Fruit fly (Drosophila melanogaster) whole organism, embryonic: ENCODE results near the gene Sgp.
A peak's percentile ranks its signal among the peaks of the same experiment; 100 is the strongest.

ENCODE experiments used
- CG10267 ChIP-seq: fragments of 200-800 bp; sonication (Bioruptor generic); optimal IDR thresholded peaks from 2 replicates; lab custom pipeline; 2018; ENCODE audit warnings: missing biosample characterization, mild to moderate bottlenecking, missing genetic modification characterization, moderate library complexity
- CG1233 ChIP-seq: fragments of 200-800 bp; sonication (Bioruptor generic); optimal IDR thresholded peaks from 4 replicates; lab custom pipeline; 2018; ENCODE audit warnings: missing biosample characterization, mild to moderate bottlenecking, missing genetic modification characterization
- CG12769 ChIP-seq: fragments of 200-800 bp; sonication (Bioruptor generic); optimal IDR thresholded peaks from 2 replicates; lab custom pipeline; 2019; ENCODE audit warnings: missing biosample characterization, mild to moderate bottlenecking, missing genetic modification characterization, moderate library complexity
- CG14965 ChIP-seq: fragments of 200-800 bp; sonication (Bioruptor generic); optimal IDR thresholded peaks from 2 replicates; lab custom pipeline; 2016; ENCODE audit warnings: missing biosample characterization, missing genetic modification characterization, borderline replicate concordance
- CG17612 ChIP-seq: fragments of 200-800 bp; sonication (Bioruptor generic); IDR thresholded peaks from 2 replicates; pipeline ENCODE4 v1.3.6; 2022; ENCODE audit warnings: missing biosample characterization, missing genetic modification characterization
- CG18262 ChIP-seq: fragments of 200-800 bp; optimal IDR thresholded peaks from 3 replicates; lab custom pipeline; 2019; ENCODE audit warnings: missing biosample characterization, mild to moderate bottlenecking, missing genetic modification characterization, moderate library complexity
- CG18619 ChIP-seq: fragments of 200-800 bp; sonication (Bioruptor generic); optimal IDR thresholded peaks from 3 replicates; lab custom pipeline; 2017; ENCODE audit warnings: missing biosample characterization, mild to moderate bottlenecking, missing genetic modification characterization
- CG2199 ChIP-seq: fragments of 200-800 bp; sonication (Bioruptor generic); IDR thresholded peaks from 3 replicates; pipeline ENCODE4 v1.3.6; 2022; ENCODE audit warnings: missing biosample characterization, missing genetic modification characterization
- CG2875 ChIP-seq: fragments of 200-800 bp; sonication (Bioruptor generic); optimal IDR thresholded peaks from 2 replicates; lab custom pipeline; 2017; ENCODE audit warnings: missing biosample characterization, mild to moderate bottlenecking, missing genetic modification characterization, missing genetic modification reagents
- CG34224 ChIP-seq: fragments of 200-800 bp; sonication (Bioruptor generic); IDR thresholded peaks from 3 replicates; pipeline ENCODE4 v1.3.6; 2022; ENCODE audit warnings: missing biosample characterization, missing genetic modification characterization; ENCODE audit not compliant: partially characterized antibody
- CG42726 ChIP-seq: fragments of 200-800 bp; sonication (Bioruptor generic); IDR thresholded peaks from 2 replicates; pipeline ENCODE4 v1.3.6; 2022; ENCODE audit warnings: missing biosample characterization, missing genetic modification characterization; ENCODE audit not compliant: partially characterized antibody
- CG9215 ChIP-seq: fragments of 200-800 bp; sonication (Bioruptor generic); IDR thresholded peaks from 2 replicates; pipeline ENCODE4 v1.3.6; 2022; ENCODE audit warnings: missing biosample characterization, missing genetic modification characterization
- CG9609 ChIP-seq: fragments of 200-800 bp; sonication (Bioruptor generic); optimal IDR thresholded peaks from 3 replicates; lab custom pipeline; 2016; ENCODE audit warnings: missing biosample characterization, missing genetic modification characterization
- D ChIP-seq, 2 experiments: fragments of 200-800 bp in 1 of 2; fragments of >200 bp in 1 of 2; sonication (Bioruptor generic) in 1 of 2; optimal IDR thresholded peaks; 2 replicates in 1 of 2; 3 replicates in 1 of 2; lab custom pipeline; 2017; ENCODE audit warnings: mild to moderate bottlenecking in 1 of 2, missing biosample characterization in 1 of 2, missing genetic modification characterization in 1 of 2, missing genetic modification reagents in 1 of 2
- D19B ChIP-seq: fragments of 200-800 bp; sonication (Bioruptor generic); optimal IDR thresholded peaks from 2 replicates; lab custom pipeline; 2017; ENCODE audit warnings: missing biosample characterization, mild to moderate bottlenecking, missing genetic modification characterization
- Dek ChIP-seq: fragments of 200-800 bp; sonication (Bioruptor generic); optimal IDR thresholded peaks from 3 replicates; lab custom pipeline; 2019; ENCODE audit warnings: missing biosample characterization, mild to moderate bottlenecking, missing genetic modification characterization, moderate library complexity
- Gug ChIP-seq: fragments of 200-800 bp; sonication (Bioruptor generic); IDR thresholded peaks from 4 replicates; pipeline ENCODE4 v1.3.6; 2022; ENCODE audit warnings: missing biosample characterization, missing genetic modification characterization
- HmgD ChIP-seq: fragments of 200-800 bp; sonication (Bioruptor generic); optimal IDR thresholded peaks from 3 replicates; lab custom pipeline; 2016; ENCODE audit warnings: missing biosample characterization, missing genetic modification characterization
- NK7.1 ChIP-seq: fragments of 200-800 bp; sonication (Bioruptor generic); optimal IDR thresholded peaks from 3 replicates; lab custom pipeline; 2016; ENCODE audit warnings: missing biosample characterization, missing genetic modification characterization
- PHDP ChIP-seq: fragments of 200-800 bp; sonication (Bioruptor generic); optimal IDR thresholded peaks from 3 replicates; lab custom pipeline; 2018; ENCODE audit warnings: missing biosample characterization, mild to moderate bottlenecking, missing genetic modification characterization, moderate library complexity
- Ravus ChIP-seq: fragments of 200-800 bp; sonication (Bioruptor generic); IDR thresholded peaks from 2 replicates; pipeline ENCODE4 v1.3.6; 2022; ENCODE audit warnings: missing biosample characterization, missing genetic modification characterization
- Rfx ChIP-seq: fragments of 200-800 bp; sonication (Bioruptor generic); IDR thresholded peaks from 2 replicates; pipeline ENCODE4 v1.3.6; 2022; ENCODE audit warnings: missing biosample characterization, missing genetic modification characterization
- abd-A ChIP-seq: fragments of 200-800 bp; sonication (Bioruptor generic); optimal IDR thresholded peaks from 3 replicates; lab custom pipeline; 2019; ENCODE audit warnings: missing biosample characterization, mild to moderate bottlenecking, missing genetic modification characterization, moderate library complexity
- aop ChIP-seq: fragments of 200-800 bp; sonication (Bioruptor generic); IDR thresholded peaks from 2 replicates; pipeline ENCODE4 v1.3.6; 2022; ENCODE audit warnings: missing biosample characterization, missing genetic modification characterization
- bcd ChIP-seq: fragments of 200-800 bp; sonication (Bioruptor generic); optimal IDR thresholded peaks from 2 replicates; lab custom pipeline; 2017; ENCODE audit warnings: missing biosample characterization, mild to moderate bottlenecking, missing genetic modification characterization
- chif ChIP-seq, 2 experiments: fragments of 200-800 bp; sonication (Bioruptor generic); optimal IDR thresholded peaks; 3 replicates each; lab custom pipeline; 2016; ENCODE audit warnings: missing biosample characterization in 2 of 2, missing genetic modification characterization in 2 of 2
- dmrt99B ChIP-seq: fragments of 200-800 bp; sonication (Bioruptor generic); optimal IDR thresholded peaks from 2 replicates; lab custom pipeline; 2018; ENCODE audit warnings: missing biosample characterization, mild to moderate bottlenecking, missing genetic modification characterization, moderate library complexity
- fd64A ChIP-seq: fragments of 200-800 bp; sonication (Bioruptor generic); optimal IDR thresholded peaks from 3 replicates; lab custom pipeline; 2018; ENCODE audit warnings: missing biosample characterization, mild to moderate bottlenecking, missing genetic modification characterization
- gt ChIP-seq: fragments of 200-800 bp; sonication (Bioruptor generic); IDR thresholded peaks from 2 replicates; pipeline ENCODE4 v1.3.6; 2022; ENCODE audit warnings: missing biosample characterization, missing genetic modification characterization
- kah ChIP-seq: fragments of 200-800 bp; sonication (Bioruptor generic); optimal IDR thresholded peaks from 2 replicates; lab custom pipeline; 2018; ENCODE audit warnings: missing biosample characterization, mild to moderate bottlenecking, missing genetic modification characterization
- mld ChIP-seq: fragments of 200-800 bp; sonication (Bioruptor generic); IDR thresholded peaks from 3 replicates; pipeline ENCODE4 v1.3.6; 2022; ENCODE audit warnings: missing biosample characterization, missing genetic modification characterization; ENCODE audit not compliant: partially characterized antibody
- nau ChIP-seq: fragments of 200-800 bp; sonication (Bioruptor generic); optimal IDR thresholded peaks from 3 replicates; lab custom pipeline; 2017; ENCODE audit warnings: missing biosample characterization, mild to moderate bottlenecking, missing genetic modification characterization, missing genetic modification reagents
- nerfin-2 ChIP-seq: fragments of 200-800 bp; sonication (Bioruptor generic); IDR thresholded peaks from 2 replicates; pipeline ENCODE4 v1.3.6; 2022; ENCODE audit warnings: missing biosample characterization, missing genetic modification characterization; ENCODE audit not compliant: partially characterized antibody
- oc ChIP-seq: fragments of 200-800 bp; sonication (Bioruptor generic); optimal IDR thresholded peaks from 2 replicates; lab custom pipeline; 2018; ENCODE audit warnings: missing biosample characterization, mild to moderate bottlenecking, missing genetic modification characterization, moderate library complexity
- org-1 ChIP-seq: fragments of 200-800 bp; sonication (Bioruptor generic); optimal IDR thresholded peaks from 2 replicates; lab custom pipeline; 2017; ENCODE audit warnings: missing biosample characterization, missing genetic modification characterization
- pnt ChIP-seq: fragments of 200-800 bp; sonication (Bioruptor generic); optimal IDR thresholded peaks from 3 replicates; lab custom pipeline; 2016; ENCODE audit warnings: missing biosample characterization, missing genetic modification characterization
- ro ChIP-seq: fragments of 200-800 bp; sonication (Bioruptor generic); IDR thresholded peaks from 2 replicates; pipeline ENCODE4 v1.3.6; 2022; ENCODE audit warnings: missing biosample characterization, missing genetic modification characterization
- run ChIP-seq: fragments of 200-800 bp; sonication (Bioruptor generic); optimal IDR thresholded peaks from 3 replicates; lab custom pipeline; 2018; ENCODE audit warnings: missing biosample characterization, mild to moderate bottlenecking, missing genetic modification characterization
- sd ChIP-seq: fragments of 200-800 bp; sonication (Bioruptor generic); optimal IDR thresholded peaks from 3 replicates; lab custom pipeline; 2018; ENCODE audit warnings: missing biosample characterization, mild to moderate bottlenecking, missing genetic modification characterization, moderate library complexity
- sens ChIP-seq: fragments of 200-800 bp; sonication (Bioruptor generic); peaks from one replicate; lab custom pipeline; 2016; ENCODE audit warnings: missing biosample characterization, missing genetic modification characterization
- shn ChIP-seq: fragments of 200-800 bp; sonication (Bioruptor generic); optimal IDR thresholded peaks from 3 replicates; lab custom pipeline; 2016; ENCODE audit warnings: missing biosample characterization, missing genetic modification characterization
- sima ChIP-seq: fragments of 200-800 bp; sonication (Bioruptor generic); optimal IDR thresholded peaks from 2 replicates; lab custom pipeline; 2016; ENCODE audit warnings: missing biosample characterization, missing genetic modification characterization
- sisA ChIP-seq: fragments of 200-800 bp; sonication (Bioruptor generic); IDR thresholded peaks from 2 replicates; pipeline ENCODE4 v1.3.6; 2022; ENCODE audit warnings: missing biosample characterization, missing genetic modification characterization
- slou ChIP-seq: fragments of 200-800 bp; sonication (Bioruptor generic); optimal IDR thresholded peaks from 3 replicates; lab custom pipeline; 2016; ENCODE audit warnings: missing biosample characterization, missing genetic modification characterization
- sob ChIP-seq: fragments of 200-800 bp; sonication (Bioruptor generic); IDR thresholded peaks from 2 replicates; pipeline ENCODE4 v1.3.6; 2022; ENCODE audit warnings: missing biosample characterization, missing genetic modification characterization
- ssp ChIP-seq: fragments of 200-800 bp; sonication (Bioruptor generic); IDR thresholded peaks from 2 replicates; pipeline ENCODE4 v1.3.6; 2022; ENCODE audit warnings: missing biosample characterization, missing genetic modification characterization
- tll ChIP-seq, 2 experiments: fragments of 200-800 bp in 1 of 2; fragments of >200 bp in 1 of 2; sonication (Bioruptor generic) in 1 of 2; optimal IDR thresholded peaks; 2 replicates each; lab custom pipeline; 2017 to 2019; ENCODE audit warnings: missing biosample characterization in 2 of 2, missing genetic modification characterization in 2 of 2, mild to moderate bottlenecking in 1 of 2, moderate library complexity in 1 of 2
- vnd ChIP-seq: fragments of 200-800 bp; sonication (Bioruptor generic); IDR thresholded peaks from 3 replicates; pipeline ENCODE4 v1.3.6; 2022; ENCODE audit warnings: missing biosample characterization, missing genetic modification characterization; ENCODE audit not compliant: partially characterized antibody
- vvl ChIP-seq: fragments of 200-800 bp; sonication (Bioruptor generic); IDR thresholded peaks from 2 replicates; pipeline ENCODE4 v1.3.6; 2022; ENCODE audit warnings: missing biosample characterization, missing genetic modification characterization
- z ChIP-seq: fragments of 200-800 bp; sonication (Bioruptor generic); IDR thresholded peaks from 3 replicates; pipeline ENCODE4 v1.3.6; 2022; ENCODE audit warnings: missing biosample characterization, missing genetic modification characterization

The Sgp gene

DNA sequence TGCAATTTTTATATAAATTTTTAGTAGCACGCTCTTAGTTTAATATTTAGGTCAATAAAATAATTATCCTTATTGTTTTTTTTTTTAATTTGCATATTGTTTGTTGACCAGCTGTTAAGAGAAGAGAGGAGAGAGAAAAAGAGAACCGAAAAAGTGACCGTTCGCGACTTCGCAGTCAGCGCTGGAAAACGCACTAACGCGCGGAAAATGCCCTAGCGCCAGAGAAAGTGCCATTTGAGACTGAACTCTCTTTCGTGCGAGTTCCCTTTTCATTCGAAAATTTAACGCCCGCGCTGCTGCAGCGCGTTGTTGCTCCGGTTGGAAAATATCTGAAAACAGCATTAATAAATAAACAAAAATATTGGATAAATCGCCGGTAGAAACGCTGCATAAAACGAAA is 23.6 kb downstream of the Sgp start (continued):
- TF ChIP-seq CG14965 (GFP tag; lab: Kevin White, UChicago): no peak
- no peak for TF ChIP-seq nau (GFP tag; lab: Kevin White, UChicago)
- TF ChIP-seq run: no peak
- no peak for TF ChIP-seq shn (GFP tag; lab: Kevin White, UChicago)
- TF ChIP-seq Dek (tag; lab: Kevin White, UChicago): peak; percentile 2
- no peak for TF ChIP-seq pnt (GFP tag; lab: Kevin White, UChicago)
- TF ChIP-seq CG18619 (GFP tag; lab: Kevin White, UChicago): no peak
- no peak for TF ChIP-seq nerfin-2 (GFP tag; lab: Robert Waterston, UW)
- TF ChIP-seq fd64A (GFP tag; lab: Kevin White, UChicago): no peak
- TF ChIP-seq org-1 (GFP tag; lab: Kevin White, UChicago): no peak
- TF ChIP-seq CG42726 (GFP tag; lab: Robert Waterston, UW): peak; percentile 47; the same call in 1 of the 2 replicates
- TF ChIP-seq sima (GFP tag; lab: Kevin White, UChicago): no peak
- peak in 1 of 2 experiments; percentile 6 for TF ChIP-seq chif (GFP tag; optimal IDR thresholded peaks at IDR 0.05; lab: Kevin White, UChicago)
- no peak for TF ChIP-seq abd-A (tag; lab: Kevin White, UChicago)
- TF ChIP-seq CG9215 (GFP tag; lab: Robert Waterston, UW): no peak
- peak; percentile 4 for TF ChIP-seq CG18262 (tag; lab: Kevin White, UChicago)
- no peak for TF ChIP-seq mld (GFP tag; lab: Robert Waterston, UW)
- no peak for TF ChIP-seq sd
- TF ChIP-seq CG2875: peak; percentile 41
- TF ChIP-seq CG17612 (GFP tag; lab: Robert Waterston, UW): no peak
- no peak for TF ChIP-seq Ravus (GFP tag; lab: Robert Waterston, UW)
- no peak for TF ChIP-seq D (optimal IDR thresholded peaks at IDR 0.05; lab: Kevin White, UChicago)
- no peak for TF ChIP-seq D (GFP tag; optimal IDR thresholded peaks at IDR 0.05; lab: Kevin White, UChicago)
- TF ChIP-seq Gug (GFP tag; lab: Robert Waterston, UW): no peak
- no peak for TF ChIP-seq ssp (GFP tag; lab: Robert Waterston, UW)
- TF ChIP-seq gt (GFP tag; lab: Robert Waterston, UW): no peak
- no peak for TF ChIP-seq CG2199 (GFP tag; lab: Robert Waterston, UW)
- TF ChIP-seq D19B (GFP tag; lab: Kevin White, UChicago): no peak
- no peak for TF ChIP-seq bcd (GFP tag; lab: Kevin White, UChicago)
- peak; percentile 34; the same call in 2 of the 3 replicates for TF ChIP-seq CG34224 (GFP tag; lab: Robert Waterston, UW)
- TF ChIP-seq oc (tag; lab: Kevin White, UChicago): no peak
- TF ChIP-seq HmgD (GFP tag; lab: Kevin White, UChicago): no peak
- no peak for TF ChIP-seq kah (GFP tag; lab: Kevin White, UChicago)
- TF ChIP-seq sob (GFP tag; lab: Robert Waterston, UW): no peak
- TF ChIP-seq slou (GFP tag; lab: Kevin White, UChicago): no peak
- TF ChIP-seq tll (GFP tag; optimal IDR thresholded peaks at IDR 0.05; lab: Kevin White, UChicago): no peak
- TF ChIP-seq CG1233 (GFP tag; lab: Kevin White, UChicago): no peak
- no peak for TF ChIP-seq ro
- TF ChIP-seq sens: peak; percentile 69
- peak; percentile 17 for TF ChIP-seq CG10267
- peak; percentile 72 for TF ChIP-seq vvl (GFP tag; lab: Robert Waterston, UW)
- peak; percentile 15 for TF ChIP-seq PHDP (tag; lab: Kevin White, UChicago)
- TF ChIP-seq z: peak; percentile 55; the same call in 1 of the 3 replicates
- no peak for TF ChIP-seq CG9609 (GFP tag; lab: Kevin White, UChicago)
- TF ChIP-seq aop: no peak
- TF ChIP-seq CG12769: peak; percentile 27
- no peak for TF ChIP-seq vnd
- TF ChIP-seq NK7.1: no peak
- TF ChIP-seq Rfx (GFP tag; lab: Robert Waterston, UW): peak; percentile 37; the same call in 1 of the 2 replicates
- no peak for TF ChIP-seq sisA (GFP tag; lab: Robert Waterston, UW)
- no peak for TF ChIP-seq dmrt99B (tag; lab: Kevin White, UChicago)
